Worm (Caenorhabditis elegans): ENCODE results near the gene ptp-3.

The ptp-3 gene

DNA sequence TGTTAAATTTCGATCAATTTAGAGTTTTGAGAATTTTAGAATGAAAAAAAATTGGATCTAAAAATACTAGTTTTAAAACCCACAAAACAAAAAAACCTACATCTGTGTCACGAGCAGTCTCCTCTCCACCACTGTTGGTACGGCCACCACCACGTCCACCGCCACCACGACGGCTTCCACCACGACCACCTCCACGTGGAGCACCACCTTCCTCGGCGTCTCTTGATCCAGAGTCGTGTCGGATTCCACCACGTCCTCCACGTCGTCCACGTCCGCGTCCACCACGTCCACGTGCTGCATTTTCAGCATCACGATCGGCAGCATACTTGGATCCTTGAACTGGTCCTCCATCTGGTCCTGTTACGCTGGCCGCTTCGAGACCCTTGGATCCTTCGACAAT, 64.8 kb downstream of the ptp-3 start:
- TF ChIP-seq ceh-45 (GFP tag; IDR thresholded peaks at IDR 0.05) (no peak), pros-1 (tag; optimal IDR thresholded peaks at IDR 0.05) (no peak), unc-86 (tag; optimal IDR thresholded peaks at IDR 0.05) (no peak), nfya-1 (tag; optimal IDR thresholded peaks at IDR 0.05) (no peak)

DNA sequence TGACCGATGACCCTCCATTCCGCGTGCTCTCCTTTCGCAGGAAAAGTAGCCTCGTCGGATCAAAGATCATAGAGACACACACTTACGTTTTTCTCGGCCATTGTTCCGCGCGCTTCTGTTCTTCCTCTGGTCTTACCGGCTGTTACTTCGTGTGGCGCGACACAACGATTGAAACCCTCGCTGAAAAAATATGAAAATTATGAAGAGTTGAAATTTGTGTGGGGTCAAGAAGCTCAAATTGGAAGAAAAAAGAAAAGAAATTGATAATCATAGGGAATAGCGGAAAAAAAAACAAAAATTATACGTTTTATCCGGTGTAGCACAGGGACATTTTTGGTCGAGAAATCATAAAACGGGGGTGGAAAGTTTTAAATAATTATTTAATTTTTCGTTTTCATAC, 65.7 kb downstream of the ptp-3 start, which contains the start of gene cey-1:
Gene cey-1 (minus strand): TSS at position 180 of the 400 bp plus-strand sequence.
- TF ChIP-seq tbx-2 (tag; optimal IDR thresholded peaks at IDR 0.05) = no peak

DNA sequence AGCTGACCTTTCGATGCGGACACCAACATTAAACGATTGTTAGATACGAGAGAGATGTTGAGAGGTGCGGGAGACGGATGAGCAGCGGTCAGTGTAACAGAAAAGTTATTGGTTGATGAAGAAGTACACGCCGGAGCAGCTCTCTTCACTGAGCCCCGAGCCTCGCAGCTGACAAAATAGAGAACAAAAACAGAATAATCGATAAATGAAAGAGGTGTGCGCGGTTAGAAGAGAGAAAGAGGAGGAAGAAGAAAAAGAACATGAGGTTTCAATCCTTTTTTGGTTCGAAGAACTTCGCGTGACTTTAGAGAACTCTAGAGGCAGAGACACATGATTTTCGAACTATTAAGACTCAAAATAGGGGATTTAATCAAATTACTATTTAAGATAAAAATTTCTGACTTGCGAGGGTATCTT, 66.5 kb downstream of the ptp-3 start:
- TF ChIP-seq unc-55 (GFP tag; optimal IDR thresholded peaks at IDR 0.05) (peak; percentile 61), ceh-48 (tag; optimal IDR thresholded peaks at IDR 0.05) (peak; percentile 40), ttx-3 (tag; optimal IDR thresholded peaks at IDR 0.05) (no peak)

DNA sequence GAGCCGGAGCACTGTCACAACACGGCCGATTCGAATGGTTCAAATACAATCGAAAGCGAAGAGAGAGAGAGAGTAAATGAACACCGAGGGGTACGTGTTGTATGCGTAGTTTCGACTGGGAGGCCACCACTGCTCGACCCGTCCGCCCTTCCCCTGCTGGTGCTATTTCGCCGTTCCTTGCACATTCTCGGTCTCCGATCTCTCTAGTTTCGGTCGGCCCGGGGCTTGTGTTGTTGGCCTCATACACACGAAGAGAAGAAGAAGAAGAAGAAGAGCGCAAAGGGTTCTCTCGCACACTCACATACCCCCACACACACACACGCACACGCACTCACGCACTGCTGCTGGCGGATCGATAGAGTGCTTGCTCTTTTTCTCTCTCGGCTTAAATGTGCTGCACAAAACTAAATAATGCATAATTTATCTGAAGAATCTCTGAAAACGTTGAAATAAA, 67.6 kb downstream of the ptp-3 start:
- TF ChIP-seq tbx-2 (tag; optimal IDR thresholded peaks at IDR 0.05) (peak; percentile 81), mec-3 (tag; optimal IDR thresholded peaks at IDR 0.05; ENCODE audit: borderline replicate concordance) (no peak), unc-55 (GFP tag; optimal IDR thresholded peaks at IDR 0.05) (peak; percentile 64), hlh-30 (tag; optimal IDR thresholded peaks at IDR 0.05; ENCODE audit: insufficient read depth) (peak; percentile 39), dve-1 (tag; optimal IDR thresholded peaks at IDR 0.05) (no peak), fax-1 (tag; optimal IDR thresholded peaks at IDR 0.05) (no peak), ceh-2 (tag; optimal IDR thresholded peaks at IDR 0.05) (peak; percentile 38), che-1 (tag; optimal IDR thresholded peaks at IDR 0.05) (no peak), lim-6 (tag; optimal IDR thresholded peaks at IDR 0.05) (no peak), lin-11 (tag; optimal IDR thresholded peaks at IDR 0.05) (no peak), npax-4 (tag; optimal IDR thresholded peaks at IDR 0.05) (no peak), pax-1 (tag; optimal IDR thresholded peaks at IDR 0.05) (no peak), nfya-1 (tag; optimal IDR thresholded peaks at IDR 0.05) (peak; percentile 83), C38D4.7 (GFP tag; optimal IDR thresholded peaks at IDR 0.05) (no peak), eyg-1 (tag; optimal IDR thresholded peaks at IDR 0.05) (peak; percentile 8), ets-4 (tag; optimal IDR thresholded peaks at IDR 0.05) (peak; percentile 55), elt-2 (tag; optimal IDR thresholded peaks at IDR 0.05) (peak; percentile 73), hlh-13 (GFP tag; optimal IDR thresholded peaks at IDR 0.05) (no peak), ahr-1 (tag; optimal IDR thresholded peaks at IDR 0.05) (no peak), nhr-11 (tag; optimal IDR thresholded peaks at IDR 0.05) (no peak), odd-2 (tag; optimal IDR thresholded peaks at IDR 0.05) (no peak), K02D7.2 (tag; optimal IDR thresholded peaks at IDR 0.05) (peak; percentile 44), T23F11.4 (GFP tag; optimal IDR thresholded peaks at IDR 0.05) (no peak), ttx-3 (tag; optimal IDR thresholded peaks at IDR 0.05) (no peak), nhr-232 (tag; optimal IDR thresholded peaks at IDR 0.05) (no peak), ceh-34 (tag; optimal IDR thresholded peaks at IDR 0.05) (peak; percentile 85), sox-4 (tag; optimal IDR thresholded peaks at IDR 0.05) (no peak), ztf-16 (tag; optimal IDR thresholded peaks at IDR 0.05) (no peak), ama-1 (optimal IDR thresholded peaks at IDR 0.05) (no peak), ceh-30 (tag; optimal IDR thresholded peaks at IDR 0.05) (no peak), unc-3 (GFP tag; conservative IDR thresholded peaks at IDR 0.05) (no peak), unc-3 (tag; optimal IDR thresholded peaks at IDR 0.05) (peak; percentile 15), gmeb-2 (tag; optimal IDR thresholded peaks at IDR 0.05) (no peak), fkh-10 (GFP tag; optimal IDR thresholded peaks at IDR 0.05) (peak; percentile 51), elt-4 (tag; optimal IDR thresholded peaks at IDR 0.05) (no peak), dmd-4 (tag; optimal IDR thresholded peaks at IDR 0.05; ENCODE audit: borderline replicate concordance) (peak; percentile 2), C08G9.2 (tag; optimal IDR thresholded peaks at IDR 0.05) (peak; percentile 5), unc-42 (tag; optimal IDR thresholded peaks at IDR 0.05) (peak; percentile 80), ceh-14 (tag; optimal IDR thresholded peaks at IDR 0.05) (peak; percentile 74), rnt-1 (tag; optimal IDR thresholded peaks at IDR 0.05) (peak; percentile 42), pha-2 (tag; optimal IDR thresholded peaks at IDR 0.05) (peak; percentile 19), ceh-9 (tag; optimal IDR thresholded peaks at IDR 0.05) (no peak), madf-2 (tag; optimal IDR thresholded peaks at IDR 0.05) (no peak)

All from whole organism, late embryonic.